Fruit fly (Drosophila melanogaster) whole organism: ENCODE measurements around the gene CG13116.

ENCODE experiments used
- CG8478 ChIP-seq: fragments of >200 bp; optimal IDR thresholded peaks from 2 replicates; lab custom pipeline; 2018; ENCODE audit warnings: inconsistent platforms
- Dll ChIP-seq: fragments of >200 bp; optimal IDR thresholded peaks from 2 replicates; lab custom pipeline; 2017
- EcR ChIP-seq, 2 experiments: fragments of >200 bp; optimal IDR thresholded peaks; 2 replicates each; lab custom pipeline; 2017; ENCODE audit warnings: missing biosample characterization in 2 of 2, missing genetic modification characterization in 2 of 2, missing genetic modification reagents in 2 of 2
- pan ChIP-seq: fragments of >200 bp; optimal IDR thresholded peaks from 2 replicates; lab custom pipeline; 2017
- psq ChIP-seq: fragments of >200 bp; optimal IDR thresholded peaks from 2 replicates; lab custom pipeline; 2017
- usp ChIP-seq: fragments of >200 bp; optimal IDR thresholded peaks from 2 replicates; lab custom pipeline; 2017; ENCODE audit warnings: missing biosample characterization, missing genetic modification characterization, mixed read lengths

Gene CG13116

DNA sequence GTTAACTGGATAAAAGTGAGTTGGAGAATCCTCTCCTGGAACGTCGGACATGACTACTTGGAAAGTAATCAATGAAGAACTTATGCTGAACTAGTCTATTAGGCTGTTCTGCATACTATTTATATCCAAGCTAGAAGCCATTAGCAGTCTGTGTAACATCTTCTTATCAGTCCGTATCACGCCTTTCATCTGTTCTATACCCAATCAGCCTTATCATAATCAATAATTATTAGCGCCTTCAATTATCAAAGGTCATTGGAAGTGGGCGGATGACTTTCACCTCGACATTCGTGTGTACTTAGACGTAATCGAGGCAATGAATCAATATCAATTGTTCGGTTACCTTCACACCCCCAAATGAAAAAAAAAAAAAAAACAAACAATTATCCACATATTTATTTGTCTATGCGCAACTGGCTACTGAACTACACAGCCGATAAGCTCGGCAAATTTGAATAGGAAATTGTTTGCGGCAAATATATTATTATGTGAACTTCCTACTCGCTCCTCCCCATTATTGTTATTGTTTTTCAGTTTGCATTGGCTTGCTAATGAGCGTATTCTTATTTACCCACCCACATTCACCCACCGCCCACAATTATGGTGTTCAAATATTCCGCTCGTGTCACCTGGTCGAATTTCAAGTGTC, 45.4 kb downstream of the CG13116 start, which contains the start of the genes ppk11 and ppk16:
Gene ppk11 (minus strand): TSS at position 51 of the 649 bp plus-strand sequence.
Gene ppk16 (minus strand): TSS at position 51 of the 649 bp plus-strand sequence.
- no peak for TF ChIP-seq CG8478 (lab: Kevin White, UChicago)
- TF ChIP-seq pan = no peak
- no peak for TF ChIP-seq psq
- no peak for TF ChIP-seq usp (GFP tag; lab: Kevin White, UChicago)
- no peak for TF ChIP-seq Dll (lab: Kevin White, UChicago)
- TF ChIP-seq EcR (GFP tag; optimal IDR thresholded peaks at IDR 0.05; lab: Kevin White, UChicago) = no peak

DNA sequence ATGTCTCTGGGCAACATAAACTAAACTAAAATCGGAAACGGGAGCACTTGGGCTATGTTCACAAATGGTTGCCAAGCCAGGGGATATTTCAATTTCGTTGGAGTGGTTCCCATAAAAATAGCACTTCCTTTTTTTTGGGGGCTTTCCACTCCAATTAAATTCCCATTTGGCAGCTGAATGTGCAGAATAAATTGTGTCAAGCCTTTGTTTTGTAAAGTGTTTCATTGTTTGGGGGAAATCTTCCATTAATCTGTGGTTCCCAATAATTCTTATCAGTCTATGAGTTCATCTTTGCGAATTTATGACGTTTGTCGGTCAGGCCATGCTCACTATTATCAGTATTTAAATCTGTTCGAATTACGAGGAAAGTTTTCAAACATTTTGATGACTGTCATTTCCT, 48.2 kb downstream of the CG13116 start:
- TF ChIP-seq CG8478 (lab: Kevin White, UChicago) (no peak), psq (no peak), EcR (GFP tag; optimal IDR thresholded peaks at IDR 0.05; lab: Kevin White, UChicago) (no peak), pan (no peak), Dll (lab: Kevin White, UChicago) (no peak), usp (GFP tag; lab: Kevin White, UChicago) (no peak)

DNA sequence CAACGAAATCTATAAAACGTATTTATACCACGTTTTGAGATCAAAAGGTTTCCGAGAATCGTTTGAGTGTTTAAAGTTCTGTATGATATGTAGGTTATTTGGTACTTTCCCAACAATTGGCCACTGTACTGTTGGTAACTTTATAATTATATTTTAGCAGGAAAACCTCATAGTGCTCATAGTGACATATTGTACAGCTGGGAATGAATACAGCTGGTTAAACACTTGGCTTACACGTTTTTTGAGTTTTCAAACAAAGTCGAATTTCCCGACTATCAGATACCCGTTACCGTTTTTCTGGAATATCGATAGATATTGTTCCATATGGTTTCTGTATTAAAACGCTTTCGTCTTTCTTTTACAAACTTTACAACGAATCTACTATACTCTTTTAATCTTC, 48.7 kb downstream of the CG13116 start:
- no peak for TF ChIP-seq CG8478 (lab: Kevin White, UChicago)
- no peak for TF ChIP-seq pan
- TF ChIP-seq usp (GFP tag; lab: Kevin White, UChicago) = no peak
- TF ChIP-seq psq = no peak
- TF ChIP-seq EcR (GFP tag; optimal IDR thresholded peaks at IDR 0.05; lab: Kevin White, UChicago) = no peak
- TF ChIP-seq Dll (lab: Kevin White, UChicago) = no peak

DNA sequence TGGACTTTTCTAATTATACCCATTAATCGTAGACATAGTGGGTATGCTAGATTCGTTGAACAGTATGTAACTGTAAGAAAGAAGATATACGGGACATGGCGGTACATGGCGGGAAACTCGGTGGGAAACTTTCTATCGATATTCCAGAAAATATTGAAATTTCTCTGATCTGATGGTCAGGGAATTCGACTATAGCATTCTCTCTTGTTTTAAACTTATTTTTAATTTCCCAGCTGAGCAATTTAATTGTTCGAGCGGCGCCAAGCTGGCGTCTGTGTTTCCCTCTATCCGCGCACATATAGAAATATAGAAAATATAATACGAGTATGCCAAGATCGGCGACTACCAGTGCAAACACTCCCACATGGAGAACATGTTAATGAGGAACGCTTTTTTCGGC, 49.4 kb downstream of the CG13116 start:
- no peak for TF ChIP-seq Dll (lab: Kevin White, UChicago)
- TF ChIP-seq CG8478 (lab: Kevin White, UChicago) = no peak
- no peak for TF ChIP-seq psq

DNA sequence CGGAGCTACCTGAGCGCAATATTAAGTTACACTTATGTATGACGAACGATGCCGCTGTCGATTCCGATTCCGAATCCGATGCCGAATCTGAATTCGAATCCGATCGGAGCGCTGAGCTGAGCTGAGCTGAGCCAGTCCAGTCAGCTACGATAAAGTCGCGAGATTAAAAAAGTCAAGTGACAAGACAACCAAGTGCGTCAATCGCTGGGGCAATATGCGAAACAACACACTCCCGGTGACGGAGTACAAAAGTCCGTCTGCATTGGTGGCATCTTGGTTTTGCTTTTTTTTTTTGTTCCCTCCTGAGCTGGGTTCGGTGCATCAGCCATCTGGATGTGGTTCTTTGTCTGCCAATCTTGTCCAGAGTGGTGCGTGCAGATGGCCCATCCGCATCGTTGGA, 50.0 kb downstream of the CG13116 start:
- no peak for TF ChIP-seq EcR (GFP tag; optimal IDR thresholded peaks at IDR 0.05; lab: Kevin White, UChicago)
